Fruit fly (Drosophila melanogaster) whole organism, embryonic: ENCODE results near the gene Osi21.

Experiments used
- BEAF-32 ChIP-seq: fragments of 200-800 bp; sonication (Bioruptor generic); optimal IDR thresholded peaks from 3 replicates; lab custom pipeline; 2017; ENCODE audit warnings: missing biosample characterization, missing genetic modification characterization, mild to moderate bottlenecking, moderate library complexity, missing genetic modification reagents
- CG10462 ChIP-seq: fragments of 200-800 bp; sonication (Bioruptor generic); optimal IDR thresholded peaks from 2 replicates; lab custom pipeline; 2016; ENCODE audit warnings: missing biosample characterization, missing genetic modification characterization
- CG11696 ChIP-seq: fragments of 200-800 bp; sonication (Bioruptor generic); IDR thresholded peaks from 2 replicates; pipeline ENCODE4 v1.3.6; 2022; ENCODE audit warnings: missing biosample characterization, missing genetic modification characterization
- CG12391 ChIP-seq: fragments of 200-800 bp; sonication (Bioruptor generic); optimal IDR thresholded peaks from 3 replicates; lab custom pipeline; 2018; ENCODE audit warnings: missing biosample characterization, mild to moderate bottlenecking, missing genetic modification characterization, moderate library complexity
- CG1529 ChIP-seq: fragments of 200-800 bp; sonication (Bioruptor generic); optimal IDR thresholded peaks from 3 replicates; lab custom pipeline; 2018; ENCODE audit warnings: missing biosample characterization, missing genetic modification characterization
- CG1602 ChIP-seq: fragments of 200-800 bp; sonication (Bioruptor generic); optimal IDR thresholded peaks from 3 replicates; lab custom pipeline; 2016; ENCODE audit warnings: missing biosample characterization, missing genetic modification characterization
- CG1603 ChIP-seq: fragments of 200-800 bp; sonication (Bioruptor generic); optimal IDR thresholded peaks from 2 replicates; lab custom pipeline; 2019; ENCODE audit warnings: missing biosample characterization, mild to moderate bottlenecking, missing genetic modification characterization, moderate library complexity
- CG16813 ChIP-seq: fragments of 200-800 bp; sonication (Bioruptor generic); IDR thresholded peaks from 3 replicates; pipeline ENCODE4 v1.3.6; 2022; ENCODE audit warnings: missing biosample characterization, missing genetic modification characterization; ENCODE audit not compliant: partially characterized antibody
- CG1832 ChIP-seq: fragments of 200-800 bp; sonication (Bioruptor generic); optimal IDR thresholded peaks from 2 replicates; lab custom pipeline; 2017; ENCODE audit warnings: missing biosample characterization, mild to moderate bottlenecking, missing genetic modification characterization, inconsistent platforms
- CG2116 ChIP-seq: fragments of 200-800 bp; sonication (Bioruptor generic); optimal IDR thresholded peaks from 3 replicates; lab custom pipeline; 2018; ENCODE audit warnings: missing biosample characterization, mild to moderate bottlenecking, missing genetic modification characterization
- CG2199 ChIP-seq: fragments of 200-800 bp; sonication (Bioruptor generic); IDR thresholded peaks from 3 replicates; pipeline ENCODE4 v1.3.6; 2022; ENCODE audit warnings: missing biosample characterization, missing genetic modification characterization
- CG2678 ChIP-seq: fragments of 200-800 bp; sonication (Bioruptor generic); optimal IDR thresholded peaks from 3 replicates; lab custom pipeline; 2019; ENCODE audit warnings: missing biosample characterization, mild to moderate bottlenecking, missing genetic modification characterization, moderate library complexity
- CG30020 ChIP-seq: fragments of 200-800 bp; optimal IDR thresholded peaks from 2 replicates; lab custom pipeline; 2019; ENCODE audit warnings: missing biosample characterization, mild to moderate bottlenecking, missing genetic modification characterization, moderate library complexity
- CG3995 ChIP-seq: fragments of 200-800 bp; sonication (Bioruptor generic); optimal IDR thresholded peaks from 3 replicates; lab custom pipeline; 2016; ENCODE audit warnings: missing biosample characterization, missing genetic modification characterization
- CG4424 ChIP-seq: fragments of 200-800 bp; sonication (Bioruptor generic); optimal IDR thresholded peaks from 3 replicates; lab custom pipeline; 2016; ENCODE audit warnings: missing biosample characterization, missing genetic modification characterization
- CG6689 ChIP-seq: fragments of 200-800 bp; sonication (Bioruptor generic); IDR thresholded peaks from 2 replicates; pipeline ENCODE4 v1.3.6; 2022; ENCODE audit warnings: missing biosample characterization, missing genetic modification characterization
- CG6765 ChIP-seq: fragments of 200-800 bp; sonication (Bioruptor generic); optimal IDR thresholded peaks from 3 replicates; lab custom pipeline; 2017; ENCODE audit warnings: missing biosample characterization, mild to moderate bottlenecking, missing genetic modification characterization
- CG7987 ChIP-seq: fragments of 200-800 bp; sonication (Bioruptor generic); optimal IDR thresholded peaks from 2 replicates; lab custom pipeline; 2018; ENCODE audit warnings: missing biosample characterization, mild to moderate bottlenecking, missing genetic modification characterization, moderate library complexity
- CG8359 ChIP-seq: fragments of 200-800 bp; sonication (Bioruptor generic); optimal IDR thresholded peaks from 2 replicates; lab custom pipeline; 2017; ENCODE audit warnings: missing biosample characterization, mild to moderate bottlenecking, missing genetic modification characterization, borderline replicate concordance
- Chrac-16 ChIP-seq: fragments of 200-800 bp; sonication (Bioruptor generic); optimal IDR thresholded peaks from 3 replicates; lab custom pipeline; 2016; ENCODE audit warnings: missing biosample characterization, missing genetic modification characterization
- Deaf1 ChIP-seq: fragments of 200-800 bp; optimal IDR thresholded peaks from 3 replicates; lab custom pipeline; 2019; ENCODE audit warnings: missing biosample characterization, mild to moderate bottlenecking, missing genetic modification characterization, moderate library complexity
- Dek ChIP-seq: fragments of 200-800 bp; sonication (Bioruptor generic); optimal IDR thresholded peaks from 3 replicates; lab custom pipeline; 2019; ENCODE audit warnings: missing biosample characterization, mild to moderate bottlenecking, missing genetic modification characterization, moderate library complexity
- Ets65A ChIP-seq: fragments of 200-800 bp; sonication (Bioruptor generic); peaks from one replicate; lab custom pipeline; 2016; ENCODE audit warnings: missing biosample characterization, missing genetic modification characterization
- HHEX ChIP-seq: fragments of 200-800 bp; sonication (Bioruptor generic); optimal IDR thresholded peaks from 3 replicates; lab custom pipeline; 2017; ENCODE audit warnings: missing biosample characterization, mild to moderate bottlenecking, missing genetic modification characterization, missing genetic modification reagents
- Hand ChIP-seq: fragments of 200-800 bp; sonication (Bioruptor generic); optimal IDR thresholded peaks from 2 replicates; lab custom pipeline; 2017; ENCODE audit warnings: mild to moderate bottlenecking, missing biosample characterization, missing genetic modification reagents, missing genetic modification characterization
- Hsf ChIP-seq: fragments of 200-800 bp; sonication (Bioruptor generic); optimal IDR thresholded peaks from 3 replicates; lab custom pipeline; 2016; ENCODE audit warnings: missing biosample characterization, missing genetic modification characterization
- Lim3 ChIP-seq: fragments of 200-800 bp; sonication (Bioruptor generic); IDR thresholded peaks from 2 replicates; pipeline ENCODE4 v1.3.6; 2022; ENCODE audit warnings: missing biosample characterization, missing genetic modification characterization
- Max ChIP-seq: fragments of 200-800 bp; sonication (Bioruptor generic); optimal IDR thresholded peaks from 2 replicates; lab custom pipeline; 2016; ENCODE audit warnings: missing biosample characterization, mild to moderate bottlenecking, missing genetic modification characterization
- Mes4 ChIP-seq: fragments of 200-800 bp; sonication (Bioruptor generic); optimal IDR thresholded peaks from 2 replicates; lab custom pipeline; 2016; ENCODE audit warnings: missing biosample characterization, missing genetic modification characterization
- Mrtf ChIP-seq: fragments of 200-800 bp; sonication (Bioruptor generic); IDR thresholded peaks from 3 replicates; pipeline ENCODE4 v1.3.6; 2022; ENCODE audit warnings: missing biosample characterization, missing genetic modification characterization
- NK7.1 ChIP-seq: fragments of 200-800 bp; sonication (Bioruptor generic); optimal IDR thresholded peaks from 3 replicates; lab custom pipeline; 2016; ENCODE audit warnings: missing biosample characterization, missing genetic modification characterization
- Nf-YB ChIP-seq: fragments of 200-800 bp; sonication (Bioruptor generic); optimal IDR thresholded peaks from 3 replicates; lab custom pipeline; 2019; ENCODE audit warnings: missing biosample characterization, mild to moderate bottlenecking, missing genetic modification characterization, moderate library complexity
- Nf-YC ChIP-seq: fragments of 200-800 bp; optimal IDR thresholded peaks from 3 replicates; lab custom pipeline; 2019; ENCODE audit warnings: missing biosample characterization, mild to moderate bottlenecking, missing genetic modification characterization, moderate library complexity
- Ravus ChIP-seq: fragments of 200-800 bp; sonication (Bioruptor generic); IDR thresholded peaks from 2 replicates; pipeline ENCODE4 v1.3.6; 2022; ENCODE audit warnings: missing biosample characterization, missing genetic modification characterization
- Rx ChIP-seq: fragments of 200-800 bp; sonication (Bioruptor generic); IDR thresholded peaks from 2 replicates; pipeline ENCODE4 v1.3.6; 2022; ENCODE audit warnings: missing biosample characterization, missing genetic modification characterization
- Scr ChIP-seq: fragments of 200-800 bp; sonication (Bioruptor generic); IDR thresholded peaks from 2 replicates; pipeline ENCODE4 v1.3.6; 2022; ENCODE audit warnings: missing biosample characterization, missing genetic modification characterization; ENCODE audit not compliant: partially characterized antibody
- chif ChIP-seq, 2 experiments: fragments of 200-800 bp; sonication (Bioruptor generic); optimal IDR thresholded peaks; 3 replicates each; lab custom pipeline; 2016; ENCODE audit warnings: missing biosample characterization in 2 of 2, missing genetic modification characterization in 2 of 2
- croc ChIP-seq: fragments of 200-800 bp; sonication (Bioruptor generic); conservative IDR thresholded peaks from 3 replicates; pipeline ENCODE4 v1.3.6; 2022; ENCODE audit warnings: missing biosample characterization, missing genetic modification characterization
- exex ChIP-seq: fragments of 200-800 bp; sonication (Bioruptor generic); optimal IDR thresholded peaks from 4 replicates; lab custom pipeline; 2018; ENCODE audit warnings: missing biosample characterization, mild to moderate bottlenecking, missing genetic modification characterization, moderate library complexity
- eyg ChIP-seq: fragments of 200-800 bp; sonication (Bioruptor generic); optimal IDR thresholded peaks from 3 replicates; lab custom pipeline; 2016; ENCODE audit warnings: missing biosample characterization, missing genetic modification characterization
- maf-S ChIP-seq: fragments of 200-800 bp; sonication (Bioruptor generic); optimal IDR thresholded peaks from 2 replicates; lab custom pipeline; 2016; ENCODE audit warnings: missing biosample characterization, missing genetic modification characterization
- pita ChIP-seq: fragments of 200-800 bp; sonication (Bioruptor generic); optimal IDR thresholded peaks from 2 replicates; lab custom pipeline; 2017; ENCODE audit warnings: missing biosample characterization, mild to moderate bottlenecking, missing genetic modification characterization
- psq ChIP-seq: fragments of 200-800 bp; sonication (Bioruptor generic); optimal IDR thresholded peaks from 2 replicates; lab custom pipeline; 2017; ENCODE audit warnings: missing biosample characterization, missing genetic modification characterization
- ro ChIP-seq: fragments of 200-800 bp; sonication (Bioruptor generic); IDR thresholded peaks from 2 replicates; pipeline ENCODE4 v1.3.6; 2022; ENCODE audit warnings: missing biosample characterization, missing genetic modification characterization
- salm ChIP-seq: fragments of 200-800 bp; sonication (Bioruptor generic); optimal IDR thresholded peaks from 2 replicates; lab custom pipeline; 2018; ENCODE audit warnings: missing biosample characterization, mild to moderate bottlenecking, missing genetic modification characterization
- sob ChIP-seq: fragments of 200-800 bp; sonication (Bioruptor generic); IDR thresholded peaks from 2 replicates; pipeline ENCODE4 v1.3.6; 2022; ENCODE audit warnings: missing biosample characterization, missing genetic modification characterization
- sqz ChIP-seq: fragments of 200-800 bp; sonication (Bioruptor generic); optimal IDR thresholded peaks from 3 replicates; lab custom pipeline; 2018; ENCODE audit warnings: missing biosample characterization, mild to moderate bottlenecking, missing genetic modification characterization
- tio ChIP-seq: fragments of 200-800 bp; sonication (Bioruptor generic); optimal IDR thresholded peaks from 2 replicates; lab custom pipeline; 2017; ENCODE audit warnings: missing biosample characterization, missing genetic modification characterization, inconsistent platforms
- toy ChIP-seq: fragments of 200-800 bp; sonication (Bioruptor generic); IDR thresholded peaks from 2 replicates; pipeline ENCODE4 v1.3.6; 2022; ENCODE audit warnings: missing biosample characterization, missing genetic modification characterization
- zf30C ChIP-seq: fragments of 200-800 bp; sonication (Bioruptor generic); optimal IDR thresholded peaks from 3 replicates; lab custom pipeline; 2018; ENCODE audit warnings: missing biosample characterization, mild to moderate bottlenecking, missing genetic modification characterization
- zfh1 ChIP-seq: fragments of 200-800 bp; sonication (Bioruptor generic); IDR thresholded peaks from 3 replicates; pipeline ENCODE4 v1.3.6; 2022; ENCODE audit warnings: missing biosample characterization, missing genetic modification characterization

Gene Osi21

DNA sequence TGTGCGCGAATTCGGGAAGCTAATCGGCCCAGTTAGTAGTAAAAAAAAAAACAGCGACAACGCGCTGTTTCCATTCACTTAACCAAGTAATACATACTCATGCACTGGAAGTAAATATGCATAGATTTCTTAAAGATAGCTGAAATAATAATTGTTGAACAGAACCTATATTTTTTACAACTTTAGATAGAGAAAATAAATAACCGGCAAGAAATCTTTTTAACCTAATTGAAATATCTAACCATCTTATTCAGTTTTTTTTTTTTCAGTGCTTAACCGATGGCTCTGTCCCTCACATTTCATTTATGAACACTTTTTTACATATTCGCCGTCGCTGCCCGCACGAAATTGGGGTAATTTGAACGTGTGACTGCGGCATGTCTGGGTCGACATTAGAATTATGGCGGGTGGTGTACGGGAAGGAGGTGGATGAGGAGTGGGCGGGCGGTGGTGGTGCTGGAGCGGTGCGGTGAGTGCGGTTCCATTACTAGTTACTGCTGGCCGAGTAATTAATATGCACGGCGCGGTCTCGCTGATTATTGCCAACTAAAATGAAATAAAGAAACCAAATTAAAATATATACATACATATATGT is 46.3 kb upstream of the Osi21 start (continued):
- TF ChIP-seq CG6689 (peak; percentile 50), Dek (tag; lab: Kevin White, UChicago) (no peak), CG2678 (peak; percentile 69), Mes4 (GFP tag; lab: Kevin White, UChicago) (peak; percentile 38), CG1603 (peak; percentile 1), CG7987 (no peak), toy (no peak), Hsf (peak; percentile 50), CG30020 (tag; lab: Kevin White, UChicago) (no peak), Hand (GFP tag; lab: Kevin White, UChicago) (no peak), ro (GFP tag; lab: Robert Waterston, UW) (no peak), zf30C (GFP tag; lab: Kevin White, UChicago) (no peak), CG10462 (no peak), Deaf1 (tag; lab: Kevin White, UChicago) (peak; percentile 10), maf-S (GFP tag; lab: Kevin White, UChicago) (no peak), Lim3 (GFP tag; lab: Robert Waterston, UW) (no peak), exex (no peak), CG2199 (GFP tag; lab: Robert Waterston, UW) (no peak), croc (GFP tag; lab: Robert Waterston, UW) (peak; percentile 36; the same call in 1 of the 3 replicates), psq (GFP tag; lab: Kevin White, UChicago) (no peak), CG6765 (GFP tag; lab: Kevin White, UChicago) (no peak), zfh1 (GFP tag; lab: Robert Waterston, UW) (no peak), HHEX (no peak), CG16813 (GFP tag; lab: Robert Waterston, UW) (no peak), pita (no peak), CG11696 (GFP tag; lab: Robert Waterston, UW) (no peak), Chrac-16 (GFP tag; lab: Kevin White, UChicago) (peak; percentile 57), Ravus (GFP tag; lab: Robert Waterston, UW) (no peak), sqz (GFP tag; lab: Kevin White, UChicago) (peak; percentile 16), tio (GFP tag; lab: Kevin White, UChicago) (peak; percentile 21), CG3995 (no peak), Scr (GFP tag; lab: Robert Waterston, UW) (no peak), CG8359 (GFP tag; lab: Kevin White, UChicago) (no peak), CG2116 (GFP tag; lab: Kevin White, UChicago) (no peak), CG1832 (GFP tag; lab: Kevin White, UChicago) (no peak), salm (tag; lab: Kevin White, UChicago) (no peak), Rx (GFP tag; lab: Robert Waterston, UW) (no peak), Mrtf (GFP tag; lab: Robert Waterston, UW) (no peak), Ets65A (GFP tag; lab: Kevin White, UChicago) (peak; percentile 62), CG1529 (GFP tag; lab: Kevin White, UChicago) (peak; percentile 11), BEAF-32 (GFP tag; lab: Kevin White, UChicago) (no peak), CG1602 (GFP tag; lab: Kevin White, UChicago) (no peak), Nf-YC (no peak), eyg (GFP tag; lab: Kevin White, UChicago) (no peak), Max (GFP tag; lab: Kevin White, UChicago) (no peak), CG12391 (tag; lab: Kevin White, UChicago) (peak; percentile 67), Nf-YB (peak; percentile 20), CG4424 (peak; percentile 55), chif (GFP tag; optimal IDR thresholded peaks at IDR 0.05; lab: Kevin White, UChicago) (peak; percentile 59 to 60), sob (GFP tag; lab: Robert Waterston, UW) (no peak), NK7.1 (GFP tag; lab: Kevin White, UChicago) (no peak)
